Worm (Caenorhabditis elegans) whole organism, L4/young adult: Measurements from ENCODE around the gene Y38C1BA.1.
A peak's percentile ranks its signal among the peaks of the same experiment; 100 is the strongest.

Experiments
- dao-5 ChIP-seq: sonication (generic microtip); optimal IDR thresholded peaks from 2 replicates; lab custom pipeline; 2016; ENCODE audit warnings: missing genotype, missing genetic modification characterization, moderate library complexity, missing compliant biosample characterization
- him-1 ChIP-seq: sonication (generic microtip); optimal IDR thresholded peaks from 2 replicates; lab custom pipeline; 2016; ENCODE audit warnings: missing genotype, missing genetic modification reagents, missing genetic modification characterization, missing compliant biosample characterization

DNA sequence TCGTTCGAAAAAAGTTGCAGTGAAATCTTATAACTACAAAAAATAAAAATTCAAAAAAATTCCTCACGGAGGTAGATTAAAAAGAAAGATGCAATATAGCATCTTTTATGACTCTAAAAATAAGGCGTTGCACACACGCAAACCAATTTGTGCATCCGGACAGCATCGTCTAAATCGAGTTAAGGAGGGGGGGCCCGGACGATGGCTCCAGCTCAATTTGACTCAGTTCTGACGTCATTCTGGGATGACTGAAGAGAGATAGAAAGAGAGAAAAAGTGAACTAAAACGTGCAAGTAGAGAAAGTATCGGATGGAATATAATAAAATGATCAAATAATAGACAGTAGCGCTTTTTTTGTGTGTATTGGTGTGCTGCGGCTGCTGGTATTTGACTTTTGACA, 37.8 kb downstream of the Y38C1BA.1 start:
- TF ChIP-seq him-1 (tag; lab: Kevin White, UChicago), result peak; percentile 21
- TF ChIP-seq dao-5 (tag; lab: Kevin White, UChicago), result no peak
